Worm (Caenorhabditis elegans) whole organism, mixed stage, embryonic: ENCODE results near the gene str-84.

Source experiments
- M03D4.4 ChIP-seq: sonication (generic microtip); optimal IDR thresholded peaks from 2 replicates; lab custom pipeline; 2017; ENCODE audit warnings: mild to moderate bottlenecking, missing genetic modification characterization, missing compliant biosample characterization
- bed-3 ChIP-seq: fragments of 200-800 bp; sonication (Bioruptor generic); optimal IDR thresholded peaks from 3 replicates; lab custom pipeline; 2018; ENCODE audit warnings: mild to moderate bottlenecking, missing genetic modification characterization, moderate library complexity, missing compliant biosample characterization
- hlh-1 ChIP-seq: fragments of 150-350 bp; optimal IDR thresholded peaks from 2 replicates; lab custom pipeline; 2014; ENCODE audit warnings: missing biosample characterization, missing genetic modification reagents, missing genetic modification characterization
- lin-13 ChIP-seq: fragments of 150-350 bp; optimal IDR thresholded peaks from 2 replicates; lab custom pipeline; 2014; ENCODE audit warnings: missing biosample characterization, missing genetic modification characterization
- mep-1 ChIP-seq: fragments of 150-350 bp; optimal IDR thresholded peaks from 2 replicates; lab custom pipeline; 2017; ENCODE audit warnings: missing biosample characterization, missing genetic modification reagents, missing genetic modification characterization, inconsistent platforms
- mls-2 ChIP-seq: sonication (generic microtip); optimal IDR thresholded peaks from 2 replicates; lab custom pipeline; 2016; ENCODE audit warnings: mild to moderate bottlenecking, missing genetic modification characterization, moderate library complexity, missing compliant biosample characterization
- nhr-12 ChIP-seq: fragments of 150-350 bp; optimal IDR thresholded peaks from 2 replicates; lab custom pipeline; 2014; ENCODE audit warnings: missing biosample characterization, missing genetic modification characterization
- nhr-28 ChIP-seq: fragments of 150-350 bp; optimal IDR thresholded peaks from 2 replicates; lab custom pipeline; 2014; ENCODE audit warnings: missing biosample characterization, missing genetic modification characterization
- nhr-76 ChIP-seq: sonication (generic microtip); optimal IDR thresholded peaks from 2 replicates; lab custom pipeline; 2017; ENCODE audit warnings: missing biosample characterization, missing genetic modification characterization
- pha-4 ChIP-seq: fragments of 150-350 bp; optimal IDR thresholded peaks from 2 replicates; lab custom pipeline; 2018; ENCODE audit warnings: missing biosample characterization, missing genetic modification reagents, missing genetic modification characterization
- unc-120 ChIP-seq: sonication (generic microtip); optimal IDR thresholded peaks from 2 replicates; lab custom pipeline; 2017; ENCODE audit warnings: missing genetic modification characterization, missing compliant biosample characterization; ENCODE audit not compliant: poor library complexity, severe bottlenecking
- unc-39 ChIP-seq: fragments of 150-350 bp; optimal IDR thresholded peaks from 2 replicates; lab custom pipeline; 2014; ENCODE audit warnings: missing biosample characterization, missing genetic modification characterization
- unc-62 ChIP-seq: fragments of 150-350 bp; optimal IDR thresholded peaks from 2 replicates; lab custom pipeline; 2014; ENCODE audit warnings: missing biosample characterization, missing genetic modification reagents, missing genetic modification characterization
- zip-8 ChIP-seq: fragments of 150-350 bp; optimal IDR thresholded peaks from 2 replicates; lab custom pipeline; 2014; ENCODE audit warnings: missing biosample characterization, missing genetic modification characterization

- no peak for TF ChIP-seq nhr-76 (tag; lab: Kevin White, UChicago)
- TF ChIP-seq unc-62 (GFP tag; lab: Kevin White, UChicago), result no peak
- TF ChIP-seq unc-120 (tag; lab: Kevin White, UChicago), result no peak
- TF ChIP-seq hlh-1 (tag; lab: Kevin White, UChicago), result no peak
- TF ChIP-seq nhr-28 (tag; lab: Kevin White, UChicago), result no peak
- no peak for TF ChIP-seq nhr-12
- no peak for TF ChIP-seq zip-8 (tag; lab: Kevin White, UChicago)
- no peak for TF ChIP-seq mls-2 (tag; lab: Kevin White, UChicago)
- no peak for TF ChIP-seq unc-39
- no peak for TF ChIP-seq pha-4
- no peak for TF ChIP-seq mep-1 (tag; lab: Kevin White, UChicago)
- TF ChIP-seq M03D4.4 (tag; lab: Kevin White, UChicago), result no peak
- TF ChIP-seq bed-3 (GFP tag; lab: Kevin White, UChicago), result no peak
- TF ChIP-seq lin-13 (tag; lab: Kevin White, UChicago), result no peak
Measured at ce11 chrV:8972271-8972670, 8.5 kb downstream of the str-84 start, which contains the start of gene nhr-195.
